Fruit fly (Drosophila melanogaster) whole organism, embryonic: ENCODE data around the gene crol.
A peak's percentile ranks its signal among the peaks of the same experiment; 100 is the strongest.

Experiments used
- CG10274 ChIP-seq: fragments of 200-800 bp; sonication (Bioruptor generic); optimal IDR thresholded peaks from 3 replicates; lab custom pipeline; 2017; ENCODE audit warnings: missing biosample characterization, mild to moderate bottlenecking, missing genetic modification characterization
- CG13624 ChIP-seq: fragments of 200-800 bp; sonication (Bioruptor generic); optimal IDR thresholded peaks from 2 replicates; lab custom pipeline; 2016; ENCODE audit warnings: missing biosample characterization, missing genetic modification characterization
- CG14050 ChIP-seq: fragments of 200-800 bp; sonication (Bioruptor generic); IDR thresholded peaks from 3 replicates; pipeline ENCODE4 v1.3.6; 2022; ENCODE audit warnings: missing biosample characterization, missing genetic modification characterization
- CG15011 ChIP-seq: fragments of 200-800 bp; sonication (Bioruptor generic); optimal IDR thresholded peaks from 3 replicates; lab custom pipeline; 2018; ENCODE audit warnings: missing biosample characterization, mild to moderate bottlenecking, missing genetic modification characterization
- CG15479 ChIP-seq: fragments of 200-800 bp; sonication (Bioruptor generic); optimal IDR thresholded peaks from 3 replicates; lab custom pipeline; 2019; ENCODE audit warnings: missing biosample characterization, mild to moderate bottlenecking, missing genetic modification characterization, moderate library complexity
- CG15514 ChIP-seq: fragments of 200-800 bp; sonication (Bioruptor generic); optimal IDR thresholded peaks from 3 replicates; lab custom pipeline; 2017; ENCODE audit warnings: missing biosample characterization, missing genetic modification characterization, mild to moderate bottlenecking, moderate library complexity, missing genetic modification reagents
- CG1602 ChIP-seq: fragments of 200-800 bp; sonication (Bioruptor generic); optimal IDR thresholded peaks from 3 replicates; lab custom pipeline; 2016; ENCODE audit warnings: missing biosample characterization, missing genetic modification characterization
- CG17612 ChIP-seq: fragments of 200-800 bp; sonication (Bioruptor generic); IDR thresholded peaks from 2 replicates; pipeline ENCODE4 v1.3.6; 2022; ENCODE audit warnings: missing biosample characterization, missing genetic modification characterization
- CG17802 ChIP-seq: fragments of 200-800 bp; sonication (Bioruptor generic); optimal IDR thresholded peaks from 2 replicates; lab custom pipeline; 2018; ENCODE audit warnings: missing biosample characterization, mild to moderate bottlenecking, missing genetic modification characterization, moderate library complexity
- CG2116 ChIP-seq: fragments of 200-800 bp; sonication (Bioruptor generic); optimal IDR thresholded peaks from 3 replicates; lab custom pipeline; 2018; ENCODE audit warnings: missing biosample characterization, mild to moderate bottlenecking, missing genetic modification characterization
- CG31224 ChIP-seq: fragments of 200-800 bp; sonication (Bioruptor generic); IDR thresholded peaks from 2 replicates; pipeline ENCODE4 v1.3.6; 2022; ENCODE audit warnings: missing biosample characterization, missing genetic modification characterization
- CG33213 ChIP-seq: fragments of 200-800 bp; sonication (Bioruptor generic); optimal IDR thresholded peaks from 3 replicates; lab custom pipeline; 2016; ENCODE audit warnings: missing biosample characterization, missing genetic modification characterization
- CG3847 ChIP-seq: fragments of 200-800 bp; sonication (Bioruptor generic); IDR thresholded peaks from 2 replicates; pipeline ENCODE4 v1.3.6; 2022; ENCODE audit warnings: missing biosample characterization, missing genetic modification characterization
- CG6654 ChIP-seq: fragments of 200-800 bp; sonication (Bioruptor generic); optimal IDR thresholded peaks from 2 replicates; lab custom pipeline; 2017; ENCODE audit warnings: missing biosample characterization, mild to moderate bottlenecking, missing genetic modification characterization
- CG6683 ChIP-seq: fragments of 200-800 bp; sonication (Bioruptor generic); optimal IDR thresholded peaks from 2 replicates; lab custom pipeline; 2017; ENCODE audit warnings: missing biosample characterization, mild to moderate bottlenecking, missing genetic modification characterization, missing genetic modification reagents
- CG7556 ChIP-seq: fragments of 200-800 bp; sonication (Bioruptor generic); optimal IDR thresholded peaks from 2 replicates; lab custom pipeline; 2017; ENCODE audit warnings: missing biosample characterization, mild to moderate bottlenecking, missing genetic modification characterization
- CG7963 ChIP-seq: fragments of 200-800 bp; sonication (Bioruptor generic); IDR thresholded peaks from 3 replicates; pipeline ENCODE4 v1.3.6; 2022; ENCODE audit warnings: missing biosample characterization, missing genetic modification characterization; ENCODE audit not compliant: partially characterized antibody
- CG8281 ChIP-seq: fragments of 200-800 bp; sonication (Bioruptor generic); optimal IDR thresholded peaks from 2 replicates; lab custom pipeline; 2018; ENCODE audit warnings: missing biosample characterization, mild to moderate bottlenecking, missing genetic modification characterization, moderate library complexity
- CG8388 ChIP-seq: fragments of 200-800 bp; sonication (Bioruptor generic); optimal IDR thresholded peaks from 2 replicates; lab custom pipeline; 2019; ENCODE audit warnings: missing biosample characterization, mild to moderate bottlenecking, missing genetic modification characterization, moderate library complexity
- D ChIP-seq, 2 experiments: fragments of 200-800 bp in 1 of 2; fragments of >200 bp in 1 of 2; sonication (Bioruptor generic) in 1 of 2; optimal IDR thresholded peaks; 2 replicates in 1 of 2; 3 replicates in 1 of 2; lab custom pipeline; 2017; ENCODE audit warnings: mild to moderate bottlenecking in 1 of 2, missing biosample characterization in 1 of 2, missing genetic modification characterization in 1 of 2, missing genetic modification reagents in 1 of 2
- D19B ChIP-seq: fragments of 200-800 bp; sonication (Bioruptor generic); optimal IDR thresholded peaks from 2 replicates; lab custom pipeline; 2017; ENCODE audit warnings: missing biosample characterization, mild to moderate bottlenecking, missing genetic modification characterization
- HLH4C ChIP-seq: fragments of 200-800 bp; sonication (Bioruptor generic); IDR thresholded peaks from 3 replicates; pipeline ENCODE4 v1.3.6; 2022; ENCODE audit warnings: missing biosample characterization, missing genetic modification characterization; ENCODE audit not compliant: partially characterized antibody
- Hey ChIP-seq: fragments of 200-800 bp; sonication (Bioruptor generic); optimal IDR thresholded peaks from 3 replicates; lab custom pipeline; 2018; ENCODE audit warnings: missing biosample characterization, mild to moderate bottlenecking, missing genetic modification characterization
- HmgD ChIP-seq: fragments of 200-800 bp; sonication (Bioruptor generic); optimal IDR thresholded peaks from 3 replicates; lab custom pipeline; 2016; ENCODE audit warnings: missing biosample characterization, missing genetic modification characterization
- Hmx ChIP-seq: fragments of 200-800 bp; sonication (Bioruptor generic); optimal IDR thresholded peaks from 2 replicates; lab custom pipeline; 2016; ENCODE audit warnings: missing biosample characterization, missing genetic modification characterization
- Jarid2 ChIP-seq: fragments of 200-800 bp; sonication (Bioruptor generic); optimal IDR thresholded peaks from 3 replicates; lab custom pipeline; 2017; ENCODE audit warnings: mild to moderate bottlenecking, missing biosample characterization, missing genetic modification reagents, missing genetic modification characterization
- Lim3 ChIP-seq: fragments of 200-800 bp; sonication (Bioruptor generic); IDR thresholded peaks from 2 replicates; pipeline ENCODE4 v1.3.6; 2022; ENCODE audit warnings: missing biosample characterization, missing genetic modification characterization
- Neu2 ChIP-seq: fragments of 200-800 bp; sonication (Bioruptor generic); optimal IDR thresholded peaks from 3 replicates; lab custom pipeline; 2016; ENCODE audit warnings: missing biosample characterization, missing genetic modification characterization, borderline replicate concordance
- Nf-YC ChIP-seq: fragments of 200-800 bp; optimal IDR thresholded peaks from 3 replicates; lab custom pipeline; 2019; ENCODE audit warnings: missing biosample characterization, mild to moderate bottlenecking, missing genetic modification characterization, moderate library complexity
- Poxn ChIP-seq: fragments of 200-800 bp; sonication (Bioruptor generic); IDR thresholded peaks from 2 replicates; pipeline ENCODE4 v1.3.6; 2022; ENCODE audit warnings: missing biosample characterization, missing genetic modification characterization
- Spps ChIP-seq: fragments of 200-800 bp; sonication (Bioruptor generic); optimal IDR thresholded peaks from 2 replicates; lab custom pipeline; 2018; ENCODE audit warnings: missing biosample characterization, mild to moderate bottlenecking, missing genetic modification characterization
- abd-A ChIP-seq: fragments of 200-800 bp; sonication (Bioruptor generic); optimal IDR thresholded peaks from 3 replicates; lab custom pipeline; 2019; ENCODE audit warnings: missing biosample characterization, mild to moderate bottlenecking, missing genetic modification characterization, moderate library complexity
- cad ChIP-seq: fragments of >200 bp; optimal IDR thresholded peaks from 2 replicates; lab custom pipeline; 2017; ENCODE audit warnings: missing biosample characterization, missing genetic modification characterization
- corto ChIP-seq: fragments of 200-800 bp; sonication (Bioruptor generic); optimal IDR thresholded peaks from 2 replicates; lab custom pipeline; 2016; ENCODE audit warnings: missing biosample characterization, mild to moderate bottlenecking, missing genetic modification characterization, moderate library complexity
- dati ChIP-seq: fragments of 200-800 bp; sonication (Bioruptor generic); IDR thresholded peaks from 2 replicates; pipeline ENCODE4 v1.3.6; 2022; ENCODE audit warnings: missing biosample characterization, missing genetic modification characterization
- dm ChIP-seq: fragments of 200-800 bp; sonication (Bioruptor generic); optimal IDR thresholded peaks from 3 replicates; lab custom pipeline; 2016; ENCODE audit warnings: missing biosample characterization, missing genetic modification characterization
- exex ChIP-seq: fragments of 200-800 bp; sonication (Bioruptor generic); optimal IDR thresholded peaks from 4 replicates; lab custom pipeline; 2018; ENCODE audit warnings: missing biosample characterization, mild to moderate bottlenecking, missing genetic modification characterization, moderate library complexity
- hb ChIP-seq: fragments of 200-800 bp; sonication (Bioruptor generic); IDR thresholded peaks from 3 replicates; pipeline ENCODE4 v1.3.6; 2022; ENCODE audit warnings: missing biosample characterization, missing genetic modification characterization; ENCODE audit not compliant: partially characterized antibody
- kni ChIP-seq: fragments of 200-800 bp; sonication (Bioruptor generic); optimal IDR thresholded peaks from 3 replicates; lab custom pipeline; 2017; ENCODE audit warnings: mild to moderate bottlenecking, missing biosample characterization, missing genetic modification reagents, missing genetic modification characterization
- pzg ChIP-seq: fragments of 200-800 bp; sonication (Bioruptor generic); optimal IDR thresholded peaks from 3 replicates; lab custom pipeline; 2018; ENCODE audit warnings: missing biosample characterization, mild to moderate bottlenecking, missing genetic modification characterization, moderate library complexity
- rib ChIP-seq: fragments of 200-800 bp; sonication (Bioruptor generic); IDR thresholded peaks from 2 replicates; pipeline ENCODE4 v1.3.6; 2022; ENCODE audit warnings: missing biosample characterization, missing genetic modification characterization
- sima ChIP-seq: fragments of 200-800 bp; sonication (Bioruptor generic); optimal IDR thresholded peaks from 2 replicates; lab custom pipeline; 2016; ENCODE audit warnings: missing biosample characterization, missing genetic modification characterization
- stc ChIP-seq: fragments of 200-800 bp; sonication (Bioruptor generic); IDR thresholded peaks from 2 replicates; pipeline ENCODE4 v1.3.6; 2022; ENCODE audit warnings: missing biosample characterization, missing genetic modification characterization
- ttk ChIP-seq: fragments of 200-800 bp; sonication (Bioruptor generic); IDR thresholded peaks from 2 replicates; pipeline ENCODE4 v2.1.2; 2022; ENCODE audit warnings: missing biosample characterization, missing genetic modification characterization
- twi ChIP-seq: fragments of 200-800 bp; optimal IDR thresholded peaks from 2 replicates; lab custom pipeline; 2019; ENCODE audit warnings: missing biosample characterization, mild to moderate bottlenecking, missing genetic modification characterization, moderate library complexity
- vvl ChIP-seq: fragments of 200-800 bp; sonication (Bioruptor generic); IDR thresholded peaks from 2 replicates; pipeline ENCODE4 v1.3.6; 2022; ENCODE audit warnings: missing biosample characterization, missing genetic modification characterization
- wor ChIP-seq: fragments of 200-800 bp; sonication (Bioruptor generic); IDR thresholded peaks from 2 replicates; pipeline ENCODE4 v1.3.6; 2022; ENCODE audit warnings: missing biosample characterization, missing genetic modification characterization
- z ChIP-seq: fragments of 200-800 bp; sonication (Bioruptor generic); IDR thresholded peaks from 3 replicates; pipeline ENCODE4 v1.3.6; 2022; ENCODE audit warnings: missing biosample characterization, missing genetic modification characterization

The crol gene

DNA sequence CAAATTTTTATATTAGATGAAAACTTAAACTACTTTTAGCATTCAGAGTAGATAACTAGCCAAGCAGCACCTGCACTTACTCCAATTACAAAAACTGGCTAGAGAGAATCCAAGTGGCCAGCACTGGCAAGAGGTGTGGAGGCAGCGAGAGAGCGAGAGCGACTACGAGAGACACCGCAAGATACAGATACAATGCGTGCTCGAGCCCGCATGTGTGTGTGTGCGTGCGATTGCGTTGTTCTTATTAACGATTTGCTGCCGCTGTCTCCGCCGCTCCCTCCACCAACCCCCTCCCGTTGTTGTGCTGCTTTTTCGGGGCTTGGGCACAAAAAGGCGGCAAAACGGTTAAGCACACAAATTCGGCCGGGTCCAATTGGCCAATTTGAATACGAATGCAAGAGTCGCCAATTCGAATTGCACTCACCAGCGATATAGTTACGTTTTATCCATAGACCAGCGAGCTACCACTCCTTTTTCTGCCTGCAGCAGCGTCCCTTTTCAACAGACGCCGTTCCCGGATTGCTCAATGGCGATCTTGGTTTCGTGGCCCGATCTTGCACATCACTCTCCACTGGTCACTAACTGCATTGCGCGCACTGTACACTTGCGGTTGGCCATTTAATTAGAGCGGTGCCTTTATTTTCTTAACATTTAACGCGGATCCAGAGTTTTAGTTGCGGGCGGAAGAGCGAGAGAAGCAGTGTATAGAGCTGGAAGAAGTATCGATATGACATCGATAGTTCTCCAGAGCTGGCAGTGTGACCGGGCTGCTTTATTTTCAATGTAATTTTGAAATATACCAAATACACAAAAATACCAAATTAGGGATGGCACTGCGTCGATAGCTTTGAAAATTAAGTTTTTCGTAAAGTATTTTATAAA, at the start of gene crol (continued):
- TF ChIP-seq z (GFP tag; lab: Robert Waterston, UW) (no peak), cad (GFP tag; lab: Kevin White, UChicago) (no peak), Hey (tag; lab: Kevin White, UChicago) (no peak), CG15514 (peak; percentile 70), dm (GFP tag; lab: Kevin White, UChicago) (no peak), rib (GFP tag; lab: Robert Waterston, UW) (0 out of 2 replicates have a peak, but pooled peaks have one; percentile 46), CG14050 (GFP tag; lab: Robert Waterston, UW) (peak; percentile 18; the same call in 1 of the 3 replicates), HLH4C (GFP tag; lab: Robert Waterston, UW) (peak; percentile 80), abd-A (tag; lab: Kevin White, UChicago) (peak; percentile 80), hb (GFP tag; lab: Robert Waterston, UW) (peak; percentile 67; the same call in 2 of the 3 replicates), CG17612 (GFP tag; lab: Robert Waterston, UW) (no peak), CG1602 (no peak), Neu2 (no peak), corto (GFP tag; lab: Kevin White, UChicago) (no peak), kni (peak; percentile 93), CG10274 (GFP tag; lab: Kevin White, UChicago) (no peak), Poxn (GFP tag; lab: Robert Waterston, UW) (no peak), CG33213 (GFP tag; lab: Kevin White, UChicago) (peak; percentile 31), stc (GFP tag; lab: Robert Waterston, UW) (no peak), D (optimal IDR thresholded peaks at IDR 0.05; lab: Kevin White, UChicago) (peak; percentile 61), D (GFP tag; optimal IDR thresholded peaks at IDR 0.05; lab: Kevin White, UChicago) (no peak), ttk (GFP tag; lab: Robert Waterston, UW) (0 out of 2 replicates have a peak, but pooled peaks have one; percentile 16), CG31224 (no peak), twi (tag; lab: Kevin White, UChicago) (no peak), CG8388 (GFP tag; lab: Kevin White, UChicago) (no peak), Lim3 (GFP tag; lab: Robert Waterston, UW) (no peak), CG2116 (peak; percentile 57), wor (GFP tag; lab: Robert Waterston, UW) (no peak), vvl (peak; percentile 21; the same call in 1 of the 2 replicates), CG7963 (GFP tag; lab: Robert Waterston, UW) (peak; percentile 74), CG6654 (GFP tag; lab: Kevin White, UChicago) (no peak), Spps (tag; lab: Kevin White, UChicago) (no peak), CG17802 (tag; lab: Kevin White, UChicago) (no peak), D19B (GFP tag; lab: Kevin White, UChicago) (no peak), pzg (GFP tag; lab: Kevin White, UChicago) (peak; percentile 81), CG3847 (peak; percentile 58), CG6683 (GFP tag; lab: Kevin White, UChicago) (no peak), CG15479 (GFP tag; lab: Kevin White, UChicago) (peak; percentile 62), Hmx (GFP tag; lab: Kevin White, UChicago) (no peak), exex (tag; lab: Kevin White, UChicago) (peak; percentile 15), CG8281 (tag; lab: Kevin White, UChicago) (no peak), CG15011 (GFP tag; lab: Kevin White, UChicago) (no peak), Nf-YC (tag; lab: Kevin White, UChicago) (peak; percentile 15), CG7556 (GFP tag; lab: Kevin White, UChicago) (no peak), Jarid2 (GFP tag; lab: Kevin White, UChicago) (no peak), HmgD (no peak), dati (no peak), sima (GFP tag; lab: Kevin White, UChicago) (no peak), CG13624 (GFP tag; lab: Kevin White, UChicago) (no peak)
